Worm (Caenorhabditis elegans) whole organism, L2 larva: Measurements from ENCODE around the gene srw-53.

ENCODE experiments used
- crh-2 ChIP-seq: sonication (generic microtip); optimal IDR thresholded peaks from 2 replicates; lab custom pipeline; 2017; ENCODE audit warnings: missing biosample characterization, missing genetic modification characterization
- dmd-4 ChIP-seq: sonication (generic microtip); optimal IDR thresholded peaks from 2 replicates; lab custom pipeline; 2017; ENCODE audit warnings: missing biosample characterization, missing genetic modification characterization
- egl-27 ChIP-seq: sonication (generic microtip); optimal IDR thresholded peaks from 3 replicates; lab custom pipeline; 2017; ENCODE audit warnings: missing biosample characterization, missing genetic modification reagents, missing genetic modification characterization
- lsy-2 ChIP-seq, 2 experiments: fragments of 150-350 bp in 1 of 2; sonication (generic microtip) in 1 of 2; optimal IDR thresholded peaks; 2 replicates each; lab custom pipeline; 2014 to 2017; ENCODE audit warnings: missing biosample characterization in 2 of 2, missing genetic modification characterization in 2 of 2
- nhr-11 ChIP-seq: fragments of 150-350 bp; optimal IDR thresholded peaks from 2 replicates; lab custom pipeline; 2014; ENCODE audit warnings: missing biosample characterization, missing genetic modification characterization
- nhr-25 ChIP-seq: fragments of 150-350 bp; sonication (generic microtip); optimal IDR thresholded peaks from 3 replicates; lab custom pipeline; 2014; ENCODE audit warnings: missing biosample characterization, missing genetic modification characterization

ce11 chrV:15924307-15924706 lies 18.9 kb upstream of the srw-53 start, which contains the start of gene nhr-108:
- TF ChIP-seq nhr-11 (tag; lab: Kevin White, UChicago) (no peak), lsy-2 (tag; optimal IDR thresholded peaks at IDR 0.05; lab: Kevin White, UChicago) (no peak), nhr-25 (tag; lab: Kevin White, UChicago) (no peak), dmd-4 (tag; lab: Kevin White, UChicago) (no peak), egl-27 (tag; lab: Kevin White, UChicago) (no peak), crh-2 (tag; lab: Kevin White, UChicago) (no peak)
